Fruit fly (Drosophila melanogaster): ENCODE data around the gene MFS3.

The MFS3 gene

DNA sequence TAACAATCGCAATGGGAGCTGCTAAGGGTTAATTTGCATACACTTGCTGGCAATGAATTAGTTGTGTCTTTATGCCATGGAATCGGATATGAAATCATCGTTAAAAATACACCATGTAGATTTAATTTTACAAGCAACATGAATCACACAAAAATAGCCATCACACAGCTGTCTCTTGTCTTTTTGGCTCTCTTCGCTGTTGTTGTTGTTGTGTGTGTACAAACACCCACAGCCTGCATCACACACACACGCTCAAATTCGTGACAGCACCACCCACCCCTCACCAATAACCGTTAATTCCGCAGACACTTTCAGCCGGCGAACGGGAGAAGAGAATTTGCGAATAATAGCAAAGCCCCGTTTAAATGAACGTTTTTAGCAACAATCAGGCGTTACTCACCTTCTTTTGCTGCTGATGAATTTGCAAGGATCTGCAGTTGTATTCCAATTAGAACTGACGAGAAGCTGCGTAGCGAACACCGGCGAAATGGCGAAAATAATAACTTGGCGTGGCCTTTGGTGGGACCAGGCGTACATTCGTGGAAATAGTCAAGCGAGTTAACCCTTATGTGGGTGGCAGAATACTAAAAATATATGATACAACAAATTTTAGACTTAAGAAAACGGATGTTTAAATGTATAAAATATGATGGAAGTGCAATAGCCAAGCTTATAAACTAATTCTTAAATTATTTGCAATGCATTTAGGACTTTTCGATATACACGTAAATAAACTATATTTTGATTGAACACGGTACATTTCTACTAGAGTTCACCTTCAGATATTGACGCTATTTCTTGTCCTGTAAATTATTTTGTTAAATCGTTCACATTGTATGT, 14.9 kb downstream of the MFS3 start, which contains the start of gene capt (continued):
- TF ChIP-seq CG12942 (GFP tag; optimal IDR thresholded peaks at IDR 0.05) (no peak), Fer3 (tag; optimal IDR thresholded peaks at IDR 0.05) (peak; percentile 22), CG15073 (GFP tag; optimal IDR thresholded peaks at IDR 0.05) (no peak), CG32532 (GFP tag; IDR thresholded peaks at IDR 0.05) (peak; percentile 41; the same call in 1 of the 2 replicates), CG11247 (GFP tag; IDR thresholded peaks at IDR 0.05) (no peak; the same call in 1 of the 2 replicates), Lpt (GFP tag; optimal IDR thresholded peaks at IDR 0.05) (no peak), Usf (GFP tag; optimal IDR thresholded peaks at IDR 0.05) (no peak), sisA (GFP tag; IDR thresholded peaks at IDR 0.05) (peak; percentile 21; the same call in 1 of the 2 replicates), CG1603 (tag; optimal IDR thresholded peaks at IDR 0.05) (peak; percentile 39), CG18764 (GFP tag; optimal IDR thresholded peaks at IDR 0.05) (no peak), Hr51 (GFP tag; optimal IDR thresholded peaks at IDR 0.05) (no peak), zf30C (GFP tag; optimal IDR thresholded peaks at IDR 0.05) (no peak), Eip74EF (GFP tag; optimal IDR thresholded peaks at IDR 0.05) (no peak), CG31365 (tag; optimal IDR thresholded peaks at IDR 0.05) (no peak), zen2 (GFP tag; IDR thresholded peaks at IDR 0.05; ENCODE audit: partially characterized antibody) (no peak), CG11093 (GFP tag; IDR thresholded peaks at IDR 0.05) (0 out of 3 replicates have a peak, but pooled peaks have one; percentile 27), eve (GFP tag; optimal IDR thresholded peaks at IDR 0.05) (no peak), ci (GFP tag; IDR thresholded peaks at IDR 0.05) (peak; percentile 57; the same call in 1 of the 3 replicates), CG13624 (GFP tag; optimal IDR thresholded peaks at IDR 0.05) (peak; percentile 36), CG1024 (GFP tag; IDR thresholded peaks at IDR 0.05) (no peak), Neu2 (GFP tag; optimal IDR thresholded peaks at IDR 0.05; ENCODE audit: borderline replicate concordance) (no peak), CG31441 (GFP tag; IDR thresholded peaks at IDR 0.05) (peak; percentile 43; the same call in 1 of the 2 replicates), fd3F (GFP tag; optimal IDR thresholded peaks at IDR 0.05) (no peak), CG17186 (GFP tag; optimal IDR thresholded peaks at IDR 0.05) (no peak), slou (GFP tag; optimal IDR thresholded peaks at IDR 0.05) (no peak), CG6813 (GFP tag; optimal IDR thresholded peaks at IDR 0.05) (no peak), Rx (GFP tag; IDR thresholded peaks at IDR 0.05) (peak; percentile 25; the same call in 1 of the 2 replicates), Hr39 (optimal IDR thresholded peaks at IDR 0.05) (no peak), C15 (GFP tag; IDR thresholded peaks at IDR 0.05) (no peak), CG10209 (GFP tag; optimal IDR thresholded peaks at IDR 0.05) (peak; percentile 7)

DNA sequence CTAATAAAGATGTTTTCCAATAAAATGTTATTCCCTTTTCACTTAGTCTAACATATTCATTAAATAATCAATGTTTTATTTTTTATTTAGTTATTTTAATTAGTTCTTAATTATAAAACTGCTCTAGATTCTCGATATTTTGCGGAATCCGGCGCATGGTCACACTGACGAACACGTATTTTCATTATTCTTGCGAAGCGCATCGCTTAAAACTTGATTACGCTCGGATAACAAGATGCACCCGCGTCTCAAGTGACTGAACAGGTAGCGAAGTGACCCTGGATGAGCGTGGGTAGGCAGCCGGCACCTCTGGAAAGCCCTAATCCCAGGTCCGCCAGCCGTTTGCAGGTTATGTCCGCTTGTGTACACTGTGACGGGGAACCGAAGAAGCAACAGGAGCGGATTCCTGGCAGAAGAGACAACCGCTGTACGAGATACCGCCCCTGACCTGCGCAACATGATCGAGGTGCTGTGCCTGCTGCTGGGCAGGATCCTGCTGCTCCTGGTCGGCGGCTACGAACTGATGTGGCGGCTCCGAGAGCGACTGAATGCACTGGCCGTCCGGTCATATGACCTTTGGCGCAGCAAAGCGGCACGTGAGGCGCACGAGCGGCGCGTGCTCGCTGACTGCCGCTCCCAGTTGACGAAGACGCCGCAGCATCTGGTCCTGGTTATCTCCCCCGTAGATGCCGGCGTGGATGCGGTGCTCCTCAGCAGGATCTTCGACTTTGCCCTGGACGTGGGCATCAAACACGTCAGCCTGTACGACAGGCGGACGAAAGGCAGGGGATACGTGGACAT, 15.7 kb downstream of the MFS3 start, which contains the start of gene Tango14:
Gene Tango14, plus strand, starts transcription at position 143 of the 801 bp plus-strand sequence.
- TF ChIP-seq inv (GFP tag; IDR thresholded peaks at IDR 0.05; ENCODE audit: partially characterized antibody) (0 out of 2 replicates have a peak, but pooled peaks have one; percentile 18), CG18262 (tag; optimal IDR thresholded peaks at IDR 0.05) (peak; percentile 12), Ets65A (GFP tag) (peak; percentile 37), CG30431 (GFP tag; optimal IDR thresholded peaks at IDR 0.05) (no peak), vnd (GFP tag; IDR thresholded peaks at IDR 0.05; ENCODE audit: partially characterized antibody) (0 out of 3 replicates have a peak, but pooled peaks have one; percentile 22), nerfin-2 (GFP tag; IDR thresholded peaks at IDR 0.05; ENCODE audit: partially characterized antibody) (peak; percentile 52; the same call in 1 of the 2 replicates), MBD-R2 (GFP tag; IDR thresholded peaks at IDR 0.05) (peak; percentile 55), CG14710 (tag; optimal IDR thresholded peaks at IDR 0.05) (peak; percentile 32), ro (GFP tag; IDR thresholded peaks at IDR 0.05) (no peak), lola (GFP tag; optimal IDR thresholded peaks at IDR 0.05) (peak in 1 of 3 experiments; percentile 14), otp (GFP tag; IDR thresholded peaks at IDR 0.05) (0 out of 3 replicates have a peak, but pooled peaks have one; percentile 23), CG9797 (GFP tag; optimal IDR thresholded peaks at IDR 0.05) (peak; percentile 24), B-H2 (GFP tag; optimal IDR thresholded peaks at IDR 0.05) (no peak), row (GFP tag; IDR thresholded peaks at IDR 0.05) (0 out of 3 replicates have a peak, but pooled peaks have one; percentile 53), CG8281 (tag; optimal IDR thresholded peaks at IDR 0.05) (no peak), HLHmδ (GFP tag; optimal IDR thresholded peaks at IDR 0.05) (no peak), Rfx (GFP tag; IDR thresholded peaks at IDR 0.05) (0 out of 2 replicates have a peak, but pooled peaks have one; percentile 19)
